Worm (Caenorhabditis elegans): Measurements from ENCODE around the gene txt-5.

DNA sequence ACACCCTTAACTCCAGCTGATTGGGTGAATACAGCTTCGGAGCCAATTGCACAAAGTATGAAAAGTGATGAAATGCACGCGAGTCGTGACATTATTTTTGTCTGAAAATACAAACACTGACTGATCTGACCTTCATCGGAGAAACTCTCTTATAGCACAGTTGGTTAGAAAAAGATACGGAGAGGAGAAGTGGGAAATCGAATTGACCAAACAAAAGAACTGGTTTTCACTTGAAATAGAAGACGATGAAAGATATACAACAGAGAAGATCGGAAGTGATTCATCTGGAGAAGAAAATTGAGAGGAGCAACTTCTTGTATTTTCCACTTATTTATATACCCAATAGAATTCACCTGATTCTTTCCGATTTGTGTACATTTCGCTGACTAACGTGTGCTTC, 875 bp upstream of the txt-5 start, which contains the start of gene ttr-33:
- TF ChIP-seq dmd-4 (tag; optimal IDR thresholded peaks at IDR 0.05): no peak
- TF ChIP-seq ama-1 (optimal IDR thresholded peaks at IDR 0.05): no peak
- no peak for TF ChIP-seq ZK546.5 (tag; optimal IDR thresholded peaks at IDR 0.05)
- no peak for TF ChIP-seq unc-62 (GFP tag; optimal IDR thresholded peaks at IDR 0.05)
- TF ChIP-seq unc-39 (tag; optimal IDR thresholded peaks at IDR 0.05): no peak

Data from whole organism, L2 larva.